Worm (Caenorhabditis elegans) whole organism, L1 larva: ENCODE measurements around the gene Y38E10A.33.

Experiments used
- C16A3.4 ChIP-seq: fragments of 150-350 bp; optimal IDR thresholded peaks from 2 replicates; lab custom pipeline; 2014; ENCODE audit warnings: missing biosample characterization, missing genetic modification characterization
- Y116A8C.19 ChIP-seq: sonication (generic microtip); optimal IDR thresholded peaks from 2 replicates; lab custom pipeline; 2016; ENCODE audit warnings: missing compliant biosample characterization, missing genetic modification characterization, borderline replicate concordance
- aha-1 ChIP-seq: fragments of 150-350 bp; optimal IDR thresholded peaks from 2 replicates; lab custom pipeline; 2014; ENCODE audit warnings: missing biosample characterization, missing genetic modification characterization
- blmp-1 ChIP-seq: fragments of 150-350 bp; optimal IDR thresholded peaks from 2 replicates; lab custom pipeline; 2014; ENCODE audit warnings: missing biosample characterization, missing genetic modification characterization
- ceh-63 ChIP-seq: fragments of 200-800 bp; sonication (Bioruptor generic); optimal IDR thresholded peaks from 2 replicates; lab custom pipeline; 2018; ENCODE audit warnings: mild to moderate bottlenecking, missing genetic modification characterization, missing compliant biosample characterization
- ceh-8 ChIP-seq: fragments of 200-800 bp; sonication (Bioruptor generic); optimal IDR thresholded peaks from 2 replicates; lab custom pipeline; 2018; ENCODE audit warnings: mild to moderate bottlenecking, missing genetic modification characterization, moderate library complexity, missing compliant biosample characterization
- ceh-88 ChIP-seq: fragments of 200-800 bp; sonication (Bioruptor generic); IDR thresholded peaks from 2 replicates; pipeline ENCODE4 v1.3.6; 2022; ENCODE audit warnings: missing genetic modification characterization, missing compliant biosample characterization
- dsc-1 ChIP-seq: sonication (generic microtip); optimal IDR thresholded peaks from 2 replicates; lab custom pipeline; 2016; ENCODE audit warnings: mild to moderate bottlenecking, missing genetic modification characterization, missing compliant biosample characterization
- elt-3 ChIP-seq, 6 experiments: fragments of 150-350 bp in 1 of 6; sonication (generic microtip); optimal IDR thresholded peaks; 2 replicates each; lab custom pipeline; 2017 to 2018; ENCODE audit warnings: missing biosample characterization in 6 of 6, missing genetic modification characterization in 6 of 6, inconsistent platforms in 1 of 6
- ets-5 ChIP-seq: fragments of 200-800 bp; sonication (Bioruptor generic); IDR thresholded peaks from 2 replicates; pipeline ENCODE4 v1.3.6; 2022; ENCODE audit warnings: missing genetic modification characterization, missing compliant biosample characterization
- fkh-8 ChIP-seq: sonication (generic microtip); optimal IDR thresholded peaks from 2 replicates; lab custom pipeline; 2016; ENCODE audit warnings: mild to moderate bottlenecking, missing genetic modification characterization, missing compliant biosample characterization
- irx-1 ChIP-seq: sonication (generic microtip); optimal IDR thresholded peaks from 2 replicates; lab custom pipeline; 2016; ENCODE audit warnings: missing genetic modification characterization, missing compliant biosample characterization
- jun-1 ChIP-seq: fragments of 150-350 bp; optimal IDR thresholded peaks from 2 replicates; lab custom pipeline; 2014; ENCODE audit warnings: missing biosample characterization, missing genetic modification reagents, missing genetic modification characterization
- lin-14 ChIP-seq: fragments of 200-800 bp; sonication (Bioruptor generic); optimal IDR thresholded peaks from 2 replicates; lab custom pipeline; 2018; ENCODE audit warnings: mild to moderate bottlenecking, missing genetic modification characterization, moderate library complexity, missing compliant biosample characterization
- lin-15B ChIP-seq: fragments of 150-350 bp; sonication (generic microtip); optimal IDR thresholded peaks from 3 replicates; lab custom pipeline; 2014; ENCODE audit warnings: missing biosample characterization, missing genetic modification characterization
- lin-35 ChIP-seq, 2 experiments: fragments of 150-350 bp; optimal IDR thresholded peaks; 2 replicates each; lab custom pipeline; 2014; ENCODE audit warnings: missing biosample characterization in 2 of 2, missing genetic modification characterization in 2 of 2, missing genetic modification reagents in 2 of 2
- lin-39 ChIP-seq: fragments of 150-350 bp; optimal IDR thresholded peaks from 2 replicates; lab custom pipeline; 2014; ENCODE audit warnings: missing biosample characterization, missing genetic modification reagents, missing genetic modification characterization
- mdl-1 ChIP-seq, 2 experiments: fragments of 150-350 bp; optimal IDR thresholded peaks; 2 replicates each; lab custom pipeline; 2014 to 2017; ENCODE audit warnings: missing biosample characterization in 2 of 2, missing genetic modification characterization in 2 of 2, inconsistent platforms in 1 of 2
- nhr-20 ChIP-seq: sonication (generic microtip); optimal IDR thresholded peaks from 2 replicates; lab custom pipeline; 2016; ENCODE audit warnings: mild to moderate bottlenecking, missing genetic modification characterization, missing compliant biosample characterization
- nhr-237 ChIP-seq: fragments of 150-350 bp; optimal IDR thresholded peaks from 2 replicates; lab custom pipeline; 2014; ENCODE audit warnings: missing biosample characterization, missing genetic modification characterization
- nhr-47 ChIP-seq: sonication (generic microtip); optimal IDR thresholded peaks from 2 replicates; lab custom pipeline; 2016; ENCODE audit warnings: mild to moderate bottlenecking, missing genetic modification characterization, moderate library complexity, missing compliant biosample characterization
- nhr-77 ChIP-seq: fragments of 150-350 bp; optimal IDR thresholded peaks from 2 replicates; lab custom pipeline; 2014; ENCODE audit warnings: missing biosample characterization, missing genetic modification characterization
- nhr-84 ChIP-seq: sonication (generic microtip); optimal IDR thresholded peaks from 2 replicates; lab custom pipeline; 2017; ENCODE audit warnings: missing biosample characterization, missing genetic modification characterization
- pag-3 ChIP-seq: sonication (generic microtip); optimal IDR thresholded peaks from 2 replicates; lab custom pipeline; 2017; ENCODE audit warnings: missing genetic modification characterization, mild to moderate bottlenecking, missing compliant biosample characterization, antibody characterized with exemption, borderline replicate concordance; ENCODE audit not compliant: insufficient read depth
- sox-4 ChIP-seq: sonication (generic microtip); optimal IDR thresholded peaks from 2 replicates; lab custom pipeline; 2016; ENCODE audit warnings: missing genetic modification characterization, missing compliant biosample characterization
- sptf-1 ChIP-seq: fragments of 150-350 bp; optimal IDR thresholded peaks from 2 replicates; lab custom pipeline; 2014; ENCODE audit warnings: missing biosample characterization, missing genetic modification characterization
- swsn-7 ChIP-seq: sonication (generic microtip); optimal IDR thresholded peaks from 2 replicates; lab custom pipeline; 2016; ENCODE audit warnings: missing genetic modification characterization, missing compliant biosample characterization
- tbx-2 ChIP-seq: sonication (generic microtip); optimal IDR thresholded peaks from 2 replicates; lab custom pipeline; 2016; ENCODE audit warnings: missing genetic modification characterization, missing compliant biosample characterization
- unc-86 ChIP-seq: sonication (generic microtip); optimal IDR thresholded peaks from 2 replicates; lab custom pipeline; 2016; ENCODE audit warnings: missing genetic modification characterization, missing compliant biosample characterization
- vab-15 ChIP-seq: sonication (generic microtip); optimal IDR thresholded peaks from 2 replicates; lab custom pipeline; 2017; ENCODE audit warnings: missing genotype, mild to moderate bottlenecking, missing genetic modification characterization, missing compliant biosample characterization
- xbp-1 ChIP-seq: sonication (generic microtip); optimal IDR thresholded peaks from 2 replicates; lab custom pipeline; 2016; ENCODE audit warnings: missing genetic modification characterization, missing compliant biosample characterization
- zag-1 ChIP-seq: fragments of 150-350 bp; optimal IDR thresholded peaks from 2 replicates; lab custom pipeline; 2014; ENCODE audit warnings: missing biosample characterization, missing genetic modification characterization
- zip-4 ChIP-seq: fragments of 200-800 bp; sonication (Bioruptor generic); optimal IDR thresholded peaks from 2 replicates; lab custom pipeline; 2018; ENCODE audit warnings: mild to moderate bottlenecking, missing genetic modification characterization, moderate library complexity, missing compliant biosample characterization
- ztf-4 ChIP-seq: fragments of 150-350 bp; optimal IDR thresholded peaks from 2 replicates; lab custom pipeline; 2014; ENCODE audit warnings: missing biosample characterization, missing genetic modification characterization

The Y38E10A.33 gene

DNA sequence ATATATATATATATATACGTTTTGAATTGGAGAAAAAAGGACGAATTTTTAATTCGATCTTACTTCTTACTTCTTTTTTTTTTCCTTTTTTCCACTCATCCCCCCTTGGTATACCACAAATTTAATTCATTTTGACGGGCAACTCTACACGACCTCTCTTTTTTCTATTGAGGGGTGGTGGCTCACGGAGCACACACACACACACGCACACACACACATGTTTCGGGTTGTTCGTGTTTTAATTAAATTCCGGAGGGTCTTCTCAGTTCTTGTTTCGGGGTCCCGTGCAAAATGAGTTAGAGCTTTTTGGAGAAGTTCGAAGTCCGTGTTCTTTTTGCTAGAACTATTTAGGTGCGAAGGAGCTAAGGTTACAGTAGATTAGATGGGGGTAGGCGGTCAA is 32.0 kb upstream of the Y38E10A.33 start:
- no peak for TF ChIP-seq irx-1 (tag; lab: Kevin White, UChicago)
- TF ChIP-seq dsc-1: peak; percentile 50
- TF ChIP-seq lin-14 (GFP tag; lab: Kevin White, UChicago): peak; percentile 52
- TF ChIP-seq zag-1 (tag; lab: Kevin White, UChicago): no peak

DNA sequence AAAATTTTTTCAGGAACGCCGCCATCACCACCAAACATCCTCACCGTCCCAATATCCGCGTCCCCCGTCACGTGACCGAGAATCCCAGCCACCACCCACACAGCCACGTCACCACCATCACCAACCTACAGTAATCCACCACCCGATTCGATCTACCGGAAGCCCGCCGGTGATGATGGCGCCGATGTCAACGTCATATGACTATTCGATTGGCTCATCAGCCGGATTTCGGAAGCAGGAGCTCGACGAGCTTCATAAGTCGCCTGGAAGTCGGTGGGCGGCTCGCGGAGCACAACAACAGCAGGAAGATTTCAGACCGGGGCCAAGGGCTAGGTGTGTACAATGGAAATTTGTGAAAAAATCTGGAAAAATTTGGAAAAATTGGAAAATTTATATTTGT is 16.7 kb upstream of the Y38E10A.33 start:
- TF ChIP-seq xbp-1 (tag; lab: Kevin White, UChicago): no peak
- TF ChIP-seq ceh-63 (GFP tag; lab: Kevin White, UChicago): no peak
- TF ChIP-seq C16A3.4 (tag; lab: Kevin White, UChicago): no peak
- TF ChIP-seq lin-35 (GFP tag; optimal IDR thresholded peaks at IDR 0.05; lab: Kevin White, UChicago): no peak
- TF ChIP-seq nhr-77: no peak
- no peak for TF ChIP-seq mdl-1 (tag; optimal IDR thresholded peaks at IDR 0.05; lab: Kevin White, UChicago)
- no peak for TF ChIP-seq blmp-1
- TF ChIP-seq sox-4 (tag; lab: Kevin White, UChicago): no peak

DNA sequence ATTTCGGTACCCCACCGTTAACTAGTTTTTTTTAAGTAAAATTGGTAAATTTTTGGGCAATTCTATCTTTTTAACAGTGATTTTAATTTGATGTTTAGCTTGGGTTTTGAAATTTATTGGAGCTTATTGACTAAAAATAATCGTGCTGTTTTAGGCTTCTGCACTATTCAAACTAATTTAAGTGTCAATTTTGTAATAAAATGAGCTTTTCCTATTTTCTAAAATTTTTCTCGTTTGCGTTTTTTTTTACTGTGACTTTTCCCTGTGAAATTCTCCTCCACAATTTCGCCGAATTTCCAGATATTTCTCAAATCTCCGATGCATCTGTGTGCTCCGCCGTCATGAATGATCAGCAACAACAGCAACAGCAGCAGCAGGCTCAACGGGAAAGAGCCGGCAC is 14.7 kb upstream of the Y38E10A.33 start, which contains the start of gene tbc-17:
tbc-17 (plus strand) TSS at position 301 of the 400 bp plus-strand sequence.
- no peak for TF ChIP-seq Y116A8C.19 (tag; lab: Kevin White, UChicago)
- TF ChIP-seq tbx-2 (tag; lab: Kevin White, UChicago): no peak
- TF ChIP-seq nhr-84 (tag; lab: Kevin White, UChicago): no peak
- TF ChIP-seq fkh-8 (tag; lab: Kevin White, UChicago): no peak
- TF ChIP-seq blmp-1: no peak
- no peak for TF ChIP-seq sox-4 (tag; lab: Kevin White, UChicago)
- TF ChIP-seq ceh-8 (GFP tag; lab: Kevin White, UChicago): no peak
- TF ChIP-seq zip-4 (GFP tag; lab: Kevin White, UChicago): no peak
- TF ChIP-seq ceh-88 (GFP tag; lab: Robert Waterston, UW): no peak
- no peak for TF ChIP-seq nhr-237 (tag; lab: Kevin White, UChicago)
- TF ChIP-seq ztf-4 (tag; lab: Kevin White, UChicago): no peak
- TF ChIP-seq lin-39 (tag; lab: Kevin White, UChicago): no peak
- TF ChIP-seq swsn-7 (tag; lab: Kevin White, UChicago): no peak
- no peak for TF ChIP-seq nhr-20
- no peak for TF ChIP-seq lin-15B
- no peak for TF ChIP-seq lin-14 (GFP tag; lab: Kevin White, UChicago)
- TF ChIP-seq ets-5 (GFP tag; lab: Robert Waterston, UW): no peak

DNA sequence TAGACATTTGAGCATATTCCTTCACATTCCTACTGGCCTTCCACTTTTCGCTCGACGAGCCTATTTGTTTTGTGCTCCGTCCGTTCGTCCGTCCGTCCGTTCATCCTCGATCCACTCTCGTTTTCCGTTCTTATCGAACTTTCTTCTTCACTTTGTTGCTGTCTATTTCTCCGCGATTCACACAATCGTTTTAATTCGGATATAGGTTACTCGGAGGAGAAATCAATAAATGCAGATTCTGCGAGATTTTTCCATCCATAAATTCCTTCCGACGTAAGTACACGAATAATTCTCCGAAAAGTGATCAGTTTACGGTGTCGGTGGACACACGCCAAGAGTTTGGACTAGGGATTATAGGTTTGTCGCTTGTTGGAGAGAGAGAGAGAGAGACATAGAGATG is 13.2 kb upstream of the Y38E10A.33 start:
- peak; percentile 78 for TF ChIP-seq blmp-1
- peak in 1 of 6 experiments; percentile 2 for TF ChIP-seq elt-3 (tag; optimal IDR thresholded peaks at IDR 0.05; lab: Kevin White, UChicago)
- no peak for TF ChIP-seq nhr-47 (tag; lab: Kevin White, UChicago)
- peak; percentile 22 for TF ChIP-seq fkh-8 (tag; lab: Kevin White, UChicago)
- TF ChIP-seq pag-3 (tag; lab: Kevin White, UChicago): no peak
- TF ChIP-seq C16A3.4 (tag; lab: Kevin White, UChicago): no peak
- no peak for TF ChIP-seq jun-1 (tag; lab: Kevin White, UChicago)

DNA sequence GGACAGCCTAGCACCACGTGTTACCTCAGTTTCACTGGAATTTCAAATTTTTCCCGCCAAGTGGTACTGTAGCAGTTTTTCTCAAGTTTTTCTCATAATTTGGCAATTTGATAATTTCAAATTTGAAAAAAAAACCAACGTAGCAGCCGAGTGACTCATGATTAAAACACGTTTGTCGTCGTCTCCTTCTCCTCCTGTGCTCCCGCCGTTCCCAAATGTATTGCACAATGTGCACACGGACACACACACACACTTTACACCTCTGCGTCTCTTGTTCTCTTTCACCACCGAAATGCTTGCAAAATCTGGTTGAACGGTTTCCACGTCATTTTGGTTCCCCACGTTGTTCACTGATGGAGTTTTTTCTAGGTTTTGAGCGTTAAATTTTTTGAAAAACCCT is 11.9 kb upstream of the Y38E10A.33 start:
- TF ChIP-seq nhr-84 (tag; lab: Kevin White, UChicago): no peak
- TF ChIP-seq sptf-1 (tag; lab: Kevin White, UChicago): no peak
- TF ChIP-seq aha-1 (tag; lab: Kevin White, UChicago): no peak

DNA sequence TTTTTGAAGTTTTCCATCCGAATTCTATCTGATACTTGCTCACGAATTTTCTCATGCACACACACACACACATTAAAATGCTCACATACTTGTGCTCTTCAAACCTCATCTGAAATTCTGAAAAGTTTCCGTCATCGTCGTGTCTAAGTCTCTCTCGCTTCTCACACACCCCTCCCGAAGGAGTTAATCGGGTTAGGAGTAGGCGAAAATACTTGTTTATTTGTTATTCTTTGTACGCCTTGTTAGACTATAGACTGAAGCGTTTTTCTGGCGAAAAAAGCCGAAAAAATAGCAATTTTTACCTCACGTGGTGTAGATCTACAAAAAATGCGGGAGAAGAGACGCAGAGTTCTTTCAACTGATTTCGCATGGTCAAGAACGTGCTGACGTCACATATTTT is 11.5 kb upstream of the Y38E10A.33 start:
- TF ChIP-seq unc-86 (tag; lab: Kevin White, UChicago) (peak; percentile 52), lin-14 (GFP tag; lab: Kevin White, UChicago) (peak; percentile 30), vab-15 (tag; lab: Kevin White, UChicago) (no peak)
